Fruit fly (Drosophila melanogaster): Measurements from ENCODE around the gene APC7.

- TF ChIP-seq phol (tag; optimal IDR thresholded peaks at IDR 0.05) (no peak), onecut (GFP tag; IDR thresholded peaks at IDR 0.05) (no peak), tna (GFP tag; IDR thresholded peaks at IDR 0.05; ENCODE audit: partially characterized antibody) (no peak), usp (GFP tag; optimal IDR thresholded peaks at IDR 0.05) (no peak), lbe (GFP tag; optimal IDR thresholded peaks at IDR 0.05) (no peak), PHDP (tag; optimal IDR thresholded peaks at IDR 0.05) (no peak), CG10366 (GFP tag; IDR thresholded peaks at IDR 0.05) (no peak), Stat92E (GFP tag; optimal IDR thresholded peaks at IDR 0.05) (no peak), CG14965 (GFP tag; optimal IDR thresholded peaks at IDR 0.05; ENCODE audit: borderline replicate concordance) (no peak), ham (GFP tag; IDR thresholded peaks at IDR 0.05) (no peak)
Measured at dm6 chrX:6599880-6600279, 3.0 kb downstream of the APC7 start, which contains the start of gene pigs.

All from whole organism, embryonic.